Worm (Caenorhabditis elegans): Measurements from ENCODE around the gene spp-30.

Gene spp-30

ce11 chrX:11606815-11607499, 21.5 kb downstream of the spp-30 start:
- TF ChIP-seq him-1 (tag; optimal IDR thresholded peaks at IDR 0.05): no peak
- no peak for TF ChIP-seq W03F9.2 (tag; optimal IDR thresholded peaks at IDR 0.05)
- TF ChIP-seq dao-5 (tag; optimal IDR thresholded peaks at IDR 0.05): no peak

ce11 chrX:11605766-11606490, 22.6 kb downstream of the spp-30 start:
- peak; percentile 98 for TF ChIP-seq him-1 (tag; optimal IDR thresholded peaks at IDR 0.05)
- no peak for TF ChIP-seq dao-5 (tag; optimal IDR thresholded peaks at IDR 0.05)
- TF ChIP-seq W03F9.2 (tag; optimal IDR thresholded peaks at IDR 0.05): peak; percentile 75

- TF ChIP-seq him-1 (tag; optimal IDR thresholded peaks at IDR 0.05): no peak
- no peak for TF ChIP-seq W03F9.2 (tag; optimal IDR thresholded peaks at IDR 0.05)
- no peak for TF ChIP-seq dao-5 (tag; optimal IDR thresholded peaks at IDR 0.05)
Observed at ce11 chrX:11605214-11605765, 23.2 kb downstream of the spp-30 start, which contains the start of gene ftt-2. Gene ftt-2 (minus strand): TSS chrX:11605419.

DNA sequence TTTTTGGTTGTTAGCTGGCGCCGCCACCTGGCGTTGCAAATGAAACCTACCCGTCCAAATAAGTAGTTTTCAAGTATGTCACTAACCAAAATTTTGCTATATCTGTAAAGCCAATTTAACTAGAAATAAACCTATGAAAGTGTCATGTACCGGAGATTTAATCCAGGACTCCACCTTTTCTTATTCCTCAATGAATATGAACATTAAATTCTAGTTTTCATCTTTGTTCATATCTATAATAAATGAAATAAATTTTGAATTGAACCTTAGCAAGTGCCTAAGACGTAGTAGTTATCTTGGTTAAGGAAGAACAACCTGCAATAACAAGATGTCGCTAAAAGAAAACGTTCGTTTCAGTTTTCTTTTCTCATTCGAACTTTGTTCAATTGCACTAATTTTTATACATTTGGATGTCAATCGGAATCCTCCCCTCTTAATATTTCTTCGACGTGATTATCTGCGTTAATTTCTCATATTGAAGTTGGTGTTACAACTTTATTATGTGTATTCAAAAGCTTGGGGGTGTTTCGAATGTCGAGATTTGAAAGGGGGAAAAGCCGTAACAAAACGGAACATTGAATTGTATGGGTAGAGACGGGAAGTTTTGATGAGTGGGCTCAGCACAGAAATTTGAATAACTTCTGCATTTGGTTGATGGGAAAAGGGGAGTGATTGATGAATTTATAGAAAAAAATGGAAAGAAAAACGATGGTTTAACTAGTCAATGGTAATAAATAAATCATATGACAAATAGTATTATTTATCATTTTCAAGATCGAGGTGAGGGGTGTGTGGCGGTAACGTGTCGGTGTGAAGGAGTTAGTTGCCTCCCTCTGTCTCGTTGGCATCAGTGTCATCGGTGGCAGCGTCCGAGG, 25.0 kb downstream of the spp-30 start:
- TF ChIP-seq him-1 (tag; optimal IDR thresholded peaks at IDR 0.05) (peak; percentile 7), W03F9.2 (tag; optimal IDR thresholded peaks at IDR 0.05) (no peak)

- TF ChIP-seq W03F9.2 (tag; optimal IDR thresholded peaks at IDR 0.05) (no peak), dao-5 (tag; optimal IDR thresholded peaks at IDR 0.05) (no peak), him-1 (tag; optimal IDR thresholded peaks at IDR 0.05) (no peak)
Observed at ce11 chrX:11600488-11601106, 27.9 kb downstream of the spp-30 start.

ce11 chrX:11598839-11599238, 29.6 kb downstream of the spp-30 start:
- TF ChIP-seq dao-5 (tag; optimal IDR thresholded peaks at IDR 0.05): no peak
- TF ChIP-seq W03F9.2 (tag; optimal IDR thresholded peaks at IDR 0.05): no peak
- no peak for TF ChIP-seq him-1 (tag; optimal IDR thresholded peaks at IDR 0.05)

DNA sequence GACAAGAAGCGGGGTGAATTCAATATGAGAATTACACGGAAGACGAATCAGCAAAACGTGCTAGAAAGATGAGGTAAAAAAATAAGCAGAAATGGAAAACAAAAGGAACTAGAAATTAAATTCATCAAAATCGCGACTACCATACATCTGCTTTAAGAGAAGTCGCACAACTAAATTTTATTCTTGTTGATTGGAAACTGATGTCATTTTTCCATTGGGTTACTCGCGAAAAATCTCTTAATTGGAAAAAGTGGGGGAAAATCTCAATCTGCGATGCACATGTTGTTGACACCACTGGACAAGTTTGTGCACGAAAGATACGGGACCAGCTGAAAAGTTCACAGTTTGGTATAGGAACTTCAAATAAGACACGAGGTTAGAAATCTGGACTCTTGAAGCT, 31.6 kb downstream of the spp-30 start:
- no peak for TF ChIP-seq him-1 (tag; optimal IDR thresholded peaks at IDR 0.05)
- TF ChIP-seq W03F9.2 (tag; optimal IDR thresholded peaks at IDR 0.05): no peak
- TF ChIP-seq dao-5 (tag; optimal IDR thresholded peaks at IDR 0.05): no peak

DNA sequence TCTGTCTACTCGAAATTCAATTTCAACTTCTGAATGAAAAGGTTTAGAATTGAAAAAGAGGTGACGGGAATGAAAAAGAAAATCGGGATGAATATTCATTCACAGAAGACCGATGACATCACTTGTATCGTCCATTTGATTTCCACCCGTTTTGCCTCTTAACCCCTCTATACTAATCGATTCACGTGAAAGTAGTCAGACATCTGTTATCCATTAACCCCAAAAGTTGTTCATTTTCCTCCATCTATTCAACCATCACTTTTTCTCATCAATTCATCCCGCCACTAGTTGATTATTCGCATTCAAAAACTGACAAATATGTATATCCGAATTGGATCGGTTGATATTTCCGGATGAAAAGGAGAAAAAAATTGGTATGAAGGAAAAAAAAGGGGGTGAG, 35.9 kb downstream of the spp-30 start:
- TF ChIP-seq W03F9.2 (tag; optimal IDR thresholded peaks at IDR 0.05) (no peak), dao-5 (tag; optimal IDR thresholded peaks at IDR 0.05) (no peak), him-1 (tag; optimal IDR thresholded peaks at IDR 0.05) (no peak)

DNA sequence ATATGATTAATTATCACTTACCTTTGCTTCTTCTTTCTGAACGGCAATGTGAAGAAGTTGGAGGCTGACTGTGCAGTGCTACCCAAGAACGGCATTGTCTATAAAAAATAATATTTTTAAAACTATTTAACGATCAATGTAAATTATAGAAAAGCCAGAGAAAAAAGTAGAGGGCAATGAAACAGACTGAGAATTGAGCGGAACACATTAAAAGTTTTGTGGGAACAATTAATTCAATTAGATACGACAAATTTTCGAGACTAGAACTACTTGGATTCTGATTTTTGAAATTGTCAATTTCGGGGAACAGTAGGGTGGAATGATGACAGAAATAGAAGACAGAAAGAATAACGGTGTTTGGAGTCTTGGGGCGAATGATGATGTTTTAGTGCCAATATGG, 36.9 kb downstream of the spp-30 start, which contains the start of gene F52D10.2:
F52D10.2 (minus strand) TSS at position 101 of the 400 bp plus-strand sequence.
- TF ChIP-seq dao-5 (tag; optimal IDR thresholded peaks at IDR 0.05): no peak
- TF ChIP-seq him-1 (tag; optimal IDR thresholded peaks at IDR 0.05): no peak
- no peak for TF ChIP-seq W03F9.2 (tag; optimal IDR thresholded peaks at IDR 0.05)

DNA sequence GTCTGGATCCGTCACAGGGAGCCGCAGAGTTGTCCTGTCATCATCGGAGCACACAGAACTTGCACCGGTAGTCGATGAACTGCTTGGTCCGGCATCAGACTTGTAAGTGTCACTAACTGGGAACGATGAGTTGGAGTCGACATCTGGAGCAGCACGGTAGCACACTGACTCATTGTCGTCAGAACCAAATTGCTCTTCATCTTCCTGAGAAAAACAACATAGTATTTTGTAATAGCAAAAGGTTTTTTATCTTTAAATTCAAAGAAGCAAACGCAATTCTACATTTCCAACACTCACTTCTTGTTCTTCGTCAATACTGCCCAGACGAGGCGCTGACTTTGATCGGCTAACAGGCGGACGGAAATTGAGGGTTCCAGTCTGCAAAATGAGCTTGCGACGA, 37.9 kb downstream of the spp-30 start:
- no peak for TF ChIP-seq dao-5 (tag; optimal IDR thresholded peaks at IDR 0.05)
- no peak for TF ChIP-seq him-1 (tag; optimal IDR thresholded peaks at IDR 0.05)
- TF ChIP-seq W03F9.2 (tag; optimal IDR thresholded peaks at IDR 0.05): no peak

DNA sequence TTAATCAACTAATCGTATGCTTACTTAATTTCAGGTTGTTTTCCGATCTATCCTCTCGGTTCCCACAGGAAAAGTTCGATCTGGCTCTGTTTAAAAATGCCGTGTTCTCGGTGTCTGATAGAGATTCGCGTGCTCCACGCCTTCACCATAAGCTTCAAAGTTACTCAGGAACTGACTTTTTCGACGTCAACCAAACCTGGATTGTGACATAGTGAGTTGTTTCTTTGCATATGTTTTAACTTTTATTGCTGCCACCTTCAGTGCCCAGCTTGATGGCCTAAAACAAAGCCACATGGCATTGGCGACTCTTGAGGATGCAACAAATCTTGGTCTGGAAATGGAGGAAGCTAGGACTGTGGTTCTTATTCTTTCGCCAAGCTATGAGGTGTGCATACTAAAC, 42.6 kb downstream of the spp-30 start:
- TF ChIP-seq him-1 (tag; optimal IDR thresholded peaks at IDR 0.05): no peak
- no peak for TF ChIP-seq dao-5 (tag; optimal IDR thresholded peaks at IDR 0.05)
- no peak for TF ChIP-seq W03F9.2 (tag; optimal IDR thresholded peaks at IDR 0.05)

DNA sequence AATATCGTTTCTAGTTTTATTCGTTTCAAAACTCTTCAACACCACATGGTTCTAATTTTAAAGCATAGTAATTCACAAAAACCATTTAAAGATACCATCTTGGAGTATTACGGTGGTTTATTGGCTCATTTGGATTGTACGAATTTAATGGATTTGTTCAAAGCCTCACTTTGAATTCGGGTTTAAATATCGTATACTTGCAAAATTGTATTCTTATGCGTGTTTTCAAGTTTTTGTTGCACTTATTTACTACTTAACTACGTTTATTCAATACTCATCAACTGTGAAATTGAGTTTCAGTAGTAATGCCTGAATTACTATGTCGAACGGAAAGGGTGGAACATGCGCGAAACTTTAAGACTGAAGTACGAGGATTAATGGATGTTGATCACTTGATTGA, 43.1 kb downstream of the spp-30 start, which contains the start of gene abts-2:
abts-2 (plus strand) TSS at position 301 of the 400 bp plus-strand sequence.
- TF ChIP-seq W03F9.2 (tag; optimal IDR thresholded peaks at IDR 0.05) (no peak), dao-5 (tag; optimal IDR thresholded peaks at IDR 0.05) (no peak), him-1 (tag; optimal IDR thresholded peaks at IDR 0.05) (no peak)

Data from whole organism, L4/young adult.